Fruit fly (Drosophila melanogaster): ENCODE data around the gene eco.
A peak's percentile ranks its signal among the peaks of the same experiment; 100 is the strongest.

Gene eco

DNA sequence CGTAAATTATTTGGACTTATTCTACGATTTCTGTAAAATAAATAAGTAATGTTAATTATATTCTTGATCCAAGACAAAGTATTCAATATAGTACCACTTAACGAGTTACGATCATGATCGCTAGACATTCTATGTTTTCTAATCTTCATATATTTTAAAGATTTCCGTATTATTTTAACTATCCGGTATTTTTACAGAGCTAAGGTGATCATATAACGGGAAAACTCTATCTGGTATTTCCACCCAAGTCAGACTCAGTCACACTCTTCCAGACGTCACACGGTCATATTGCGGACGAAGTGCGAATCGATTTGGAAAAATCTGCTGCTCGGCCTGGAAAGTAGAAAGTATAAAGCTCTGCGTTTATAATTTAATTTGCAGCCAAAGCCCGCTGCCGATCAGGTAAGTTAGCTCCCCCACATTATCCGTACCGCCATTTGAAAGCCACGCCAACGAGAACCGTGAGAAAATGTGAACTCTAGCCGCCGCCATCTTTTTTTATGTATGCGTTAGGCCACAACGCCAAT is at the start of gene eco, which contains the start of gene lark:
Gene eco (minus strand): TSS at position 125 of the 527 bp plus-strand sequence.
Gene lark (plus strand): TSS at position 51 of the 527 bp plus-strand sequence.
- peak; percentile 32 for TF ChIP-seq CG17801 (GFP tag; optimal IDR thresholded peaks at IDR 0.05; ENCODE audit: partially characterized antibody)

DNA sequence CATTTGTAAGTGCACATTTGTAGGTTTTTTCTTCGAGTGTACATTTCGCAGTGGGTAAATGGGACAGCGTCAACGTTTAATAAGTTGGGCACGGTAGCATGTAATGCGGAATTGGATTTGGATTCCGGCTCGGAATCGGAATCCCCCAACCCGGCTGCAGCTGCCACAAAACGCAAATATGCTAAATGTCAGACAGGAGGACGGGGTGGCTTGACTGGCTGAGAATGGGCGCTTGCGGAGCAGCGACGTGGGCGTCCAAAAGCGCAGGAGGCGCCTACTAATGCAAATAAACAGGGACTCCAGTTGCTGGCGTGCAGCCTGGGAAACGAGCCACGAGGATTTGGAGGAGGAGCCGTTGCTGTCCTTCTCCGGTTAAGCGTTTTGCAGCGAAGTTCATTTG is 48.7 kb upstream of the eco start, which contains the start of gene CG8564:
Gene CG8564 (minus strand): TSS at position 101 of the 400 bp plus-strand sequence.
- TF ChIP-seq CG17801 (GFP tag; optimal IDR thresholded peaks at IDR 0.05; ENCODE audit: partially characterized antibody) = no peak

DNA sequence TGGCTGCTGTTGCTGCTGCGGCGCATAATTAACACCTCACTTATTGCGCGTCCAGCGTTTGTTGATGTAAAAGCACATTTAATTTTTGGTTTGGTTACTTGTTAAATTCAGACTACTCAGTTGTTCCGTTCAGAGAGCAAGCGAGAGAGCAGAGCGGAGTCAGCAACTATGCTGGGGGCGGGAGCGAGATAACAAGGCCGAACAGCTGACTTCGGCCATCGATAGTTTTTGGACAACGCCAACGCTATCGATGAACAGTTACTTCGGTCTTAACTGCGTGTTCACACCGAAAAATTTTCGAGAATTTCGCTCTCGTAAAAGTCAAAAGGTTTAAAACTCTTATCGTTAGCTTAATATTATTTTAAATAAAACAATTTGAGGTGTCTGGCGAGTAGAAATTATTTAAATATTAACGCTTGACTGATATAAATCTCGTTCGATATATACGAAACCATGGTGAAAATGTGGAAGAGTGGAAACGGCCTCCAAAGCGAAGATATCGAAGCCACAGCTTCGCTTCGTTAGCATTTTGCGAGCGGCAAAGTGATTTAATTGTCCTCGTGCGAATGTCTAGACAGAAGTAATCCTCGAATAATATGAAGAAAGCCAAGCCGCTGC is 42.3 kb upstream of the eco start, which contains the start of the genes SMSr and smid:
Gene SMSr (minus strand): TSS at position 116 of the 618 bp plus-strand sequence.
Gene smid (plus strand): TSS at position 256 of the 618 bp plus-strand sequence.
- peak; percentile 26 for TF ChIP-seq CG17801 (GFP tag; optimal IDR thresholded peaks at IDR 0.05; ENCODE audit: partially characterized antibody)

DNA sequence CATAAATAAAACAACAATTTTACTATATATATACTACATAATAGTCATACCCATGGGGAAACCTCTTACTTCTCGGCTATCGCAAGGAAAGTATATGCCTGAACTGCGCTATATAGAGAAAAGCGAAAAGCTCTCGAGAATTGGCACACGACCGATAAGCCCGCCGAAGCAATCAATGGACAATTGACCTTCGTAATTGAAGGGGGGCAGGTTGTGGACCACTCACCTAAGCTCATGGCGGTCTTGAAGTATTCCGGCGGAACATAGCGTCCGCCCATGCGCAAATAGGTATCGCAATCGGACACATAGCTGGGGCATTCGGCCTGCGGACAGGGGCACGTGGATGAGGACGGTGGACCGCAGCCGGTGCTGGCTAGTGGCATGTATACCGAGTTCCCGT is 41.3 kb upstream of the eco start:
- no peak for TF ChIP-seq CG17801 (GFP tag; optimal IDR thresholded peaks at IDR 0.05; ENCODE audit: partially characterized antibody)

DNA sequence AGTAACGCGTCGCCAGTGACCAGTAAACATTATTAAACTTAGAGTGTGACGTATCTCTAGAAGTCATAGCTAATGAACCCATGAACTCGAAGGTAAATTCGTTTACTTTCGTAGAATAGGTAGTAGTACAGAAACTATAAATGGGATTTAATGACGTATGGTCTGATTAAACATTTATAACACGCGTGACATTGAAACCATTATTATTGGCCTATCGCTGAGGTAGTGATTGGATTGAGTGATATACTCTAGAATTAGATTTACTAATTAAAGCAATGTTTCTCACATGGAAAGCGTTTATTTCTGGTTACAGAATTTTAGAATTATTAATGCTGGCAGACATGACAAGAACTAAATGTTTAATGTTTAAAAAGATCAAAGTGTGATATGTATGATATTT is 37.7 kb upstream of the eco start:
- no peak for TF ChIP-seq CG17801 (GFP tag; optimal IDR thresholded peaks at IDR 0.05; ENCODE audit: partially characterized antibody)

DNA sequence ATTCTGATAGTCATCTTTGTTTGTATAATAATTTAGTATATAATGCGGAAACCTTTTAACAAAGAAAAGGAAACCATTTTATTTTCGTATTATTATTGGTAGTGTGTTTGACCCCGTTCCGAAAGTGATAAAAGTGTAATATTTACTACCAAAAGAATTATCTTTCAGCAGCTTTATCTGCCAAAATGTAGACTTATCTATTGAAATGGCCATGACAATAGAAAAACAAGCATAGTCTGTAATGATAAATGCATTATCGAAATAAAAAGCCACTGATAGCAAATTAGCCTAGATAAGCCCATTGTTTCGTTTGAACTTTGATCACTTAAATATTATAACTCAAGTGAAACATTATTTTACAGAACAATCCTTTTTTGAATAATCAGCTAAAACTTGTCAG is 37.0 kb upstream of the eco start:
- no peak for TF ChIP-seq CG17801 (GFP tag; optimal IDR thresholded peaks at IDR 0.05; ENCODE audit: partially characterized antibody)

DNA sequence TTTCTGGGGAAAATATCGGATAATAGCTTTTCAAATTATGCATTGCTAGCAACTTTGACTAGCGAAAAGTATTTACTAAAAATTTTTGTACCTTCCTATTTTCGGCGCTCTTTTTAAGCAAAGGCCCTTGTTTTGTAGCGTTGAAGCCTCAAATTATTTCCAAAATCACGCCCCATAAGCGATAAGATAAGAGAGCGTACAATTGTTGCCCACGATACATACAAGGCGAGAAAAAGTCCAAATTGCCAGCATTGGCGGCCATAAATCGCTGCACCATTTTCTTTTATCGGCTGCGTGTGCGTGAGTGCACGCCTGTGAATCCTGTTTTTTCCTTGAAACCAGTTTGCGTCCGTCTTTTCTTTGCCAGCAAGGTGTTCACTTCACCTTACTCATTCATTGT is 32.1 kb upstream of the eco start:
- TF ChIP-seq CG17801 (GFP tag; optimal IDR thresholded peaks at IDR 0.05; ENCODE audit: partially characterized antibody) = no peak

DNA sequence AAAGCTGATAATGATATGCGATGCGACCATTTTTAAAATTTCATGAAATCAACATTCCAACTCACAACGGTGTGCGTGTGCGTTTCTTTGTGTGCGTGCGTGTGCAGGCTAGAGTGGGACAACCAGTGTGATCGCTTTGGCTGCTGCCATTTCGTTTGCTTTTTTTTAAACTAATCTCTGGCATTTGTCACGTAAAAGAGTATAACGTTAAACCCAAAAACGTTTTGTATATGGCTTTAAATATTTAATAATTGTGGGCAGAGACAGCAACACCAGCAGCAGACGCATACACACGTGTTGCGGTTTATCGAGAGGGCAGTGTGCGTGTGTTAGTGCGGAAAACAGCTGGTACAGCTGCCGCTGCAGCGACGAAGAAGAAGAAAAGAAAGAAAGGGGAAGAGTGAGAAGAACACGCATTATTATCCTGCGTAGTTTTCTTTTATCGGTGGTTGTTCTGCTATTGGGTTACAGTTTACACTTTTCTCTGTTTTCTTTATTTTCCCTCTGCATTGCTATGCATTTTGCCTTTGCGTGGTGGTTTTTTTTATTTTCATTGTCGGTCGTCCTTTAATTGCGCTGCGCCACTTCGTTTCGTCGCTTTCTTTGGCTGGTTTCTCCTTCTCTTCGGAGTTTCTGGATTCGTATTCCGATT is 31.2 kb upstream of the eco start:
- TF ChIP-seq CG17801 (GFP tag; optimal IDR thresholded peaks at IDR 0.05; ENCODE audit: partially characterized antibody) = no peak

DNA sequence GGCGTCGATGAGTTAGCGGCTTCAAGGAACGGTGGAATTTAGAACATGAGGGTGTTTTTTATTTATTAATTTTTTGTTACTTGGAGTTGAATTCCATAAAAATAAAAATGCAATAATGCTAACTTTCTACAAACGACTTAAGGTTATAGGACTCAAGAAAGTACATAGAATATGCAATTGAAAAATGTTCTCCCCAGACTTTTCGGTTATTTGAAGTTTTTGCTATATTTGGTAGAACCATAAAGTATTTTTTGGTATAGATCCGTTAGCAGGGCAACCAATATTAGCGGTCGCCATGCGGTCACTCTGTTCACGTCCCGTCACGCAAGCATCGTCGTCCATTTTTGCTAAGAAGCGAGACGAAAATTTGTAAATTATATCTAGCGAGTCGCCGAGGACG is 30.4 kb upstream of the eco start, which contains the start of gene akirin:
Gene akirin (plus strand): TSS at position 301 of the 400 bp plus-strand sequence.
- TF ChIP-seq CG17801 (GFP tag; optimal IDR thresholded peaks at IDR 0.05; ENCODE audit: partially characterized antibody) = no peak

DNA sequence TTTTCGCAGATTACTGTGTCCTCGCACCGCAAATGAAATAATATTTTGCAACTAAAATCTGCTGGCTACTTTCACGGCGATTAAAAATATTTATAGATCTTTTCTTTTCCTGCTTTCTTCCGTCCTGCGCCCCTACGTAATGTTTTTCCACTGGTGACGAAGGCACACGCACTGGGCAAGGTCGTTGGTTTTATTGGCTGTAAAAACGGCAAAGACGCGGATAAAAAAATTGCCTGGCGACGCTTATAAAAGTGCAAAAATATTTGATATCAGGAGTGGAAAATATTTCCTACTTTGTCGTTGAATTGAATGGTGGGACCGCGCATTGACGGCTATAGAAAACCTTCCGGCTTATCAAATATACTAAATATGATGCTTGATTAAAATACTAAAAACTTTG is 29.8 kb upstream of the eco start, which contains the start of gene Sh3beta:
Gene Sh3beta (minus strand): TSS at position 327 of the 400 bp plus-strand sequence.
- TF ChIP-seq CG17801 (GFP tag; optimal IDR thresholded peaks at IDR 0.05; ENCODE audit: partially characterized antibody) = no peak

DNA sequence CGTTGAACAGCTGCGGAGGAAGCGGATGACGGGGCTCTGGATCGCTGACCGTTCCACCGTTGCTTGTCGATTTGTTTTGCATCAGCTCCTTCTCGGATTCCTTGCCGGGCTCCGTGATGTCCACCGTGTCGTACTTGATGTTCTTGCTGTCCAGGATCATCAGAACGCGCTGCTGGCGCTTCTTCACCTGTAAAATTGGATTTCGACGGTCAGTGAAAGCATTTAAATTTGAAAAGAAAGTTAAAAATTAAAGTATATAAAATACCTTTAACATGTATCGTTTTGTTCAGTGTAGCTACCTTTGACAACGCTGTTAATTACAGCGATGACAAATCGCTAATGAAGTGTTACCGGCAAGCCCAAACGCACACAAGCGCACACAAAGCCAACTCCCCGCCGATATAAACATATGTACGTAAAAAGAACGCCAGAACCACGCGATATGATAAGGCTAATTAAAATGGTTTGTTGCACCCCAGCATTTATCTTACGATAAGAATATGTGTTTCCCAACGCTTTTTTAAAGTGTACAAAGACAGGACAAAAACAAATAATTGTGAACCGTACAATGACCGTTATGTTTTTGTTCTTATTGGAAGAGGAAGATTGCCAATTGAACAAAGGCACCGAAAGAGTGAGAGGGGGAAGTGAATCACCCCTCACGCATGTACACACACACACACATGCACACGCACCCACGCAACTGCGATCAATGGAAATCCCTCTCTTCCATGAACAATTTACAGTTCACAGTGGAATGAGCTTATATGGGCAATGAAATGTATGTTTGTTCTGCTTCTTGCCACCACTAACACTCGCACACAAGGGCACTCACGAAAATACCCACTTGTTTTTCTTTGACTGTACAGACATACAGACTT is 28.9 kb upstream of the eco start:
- TF ChIP-seq CG17801 (GFP tag; optimal IDR thresholded peaks at IDR 0.05; ENCODE audit: partially characterized antibody) = peak; percentile 19

DNA sequence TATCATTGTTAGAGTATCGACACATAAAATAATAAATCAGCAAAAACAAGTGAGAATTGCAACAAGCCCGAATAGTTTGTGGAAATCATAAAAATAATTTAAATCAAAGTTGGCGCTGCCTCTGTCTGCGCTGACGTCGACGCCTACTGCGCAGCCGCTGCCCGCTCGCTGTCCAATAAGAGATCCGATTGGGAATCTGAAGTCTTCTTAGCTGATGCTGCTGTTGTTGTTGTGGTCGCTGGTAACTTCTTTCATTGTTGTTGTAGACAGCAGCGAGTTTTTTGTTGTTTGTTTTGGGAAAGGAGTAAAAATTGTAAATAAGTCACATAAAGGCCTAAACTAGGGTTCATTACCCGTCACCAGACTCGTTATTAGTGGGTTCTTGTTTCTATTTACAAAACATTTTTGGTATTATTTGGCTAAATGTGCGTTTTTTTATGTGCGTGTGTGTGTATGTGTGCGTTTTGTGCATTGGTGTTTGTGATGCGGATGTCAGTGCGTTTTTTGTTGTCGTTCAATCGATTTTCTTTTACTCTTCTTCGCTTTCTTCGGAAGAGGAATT is 25.7 kb upstream of the eco start:
- no peak for TF ChIP-seq CG17801 (GFP tag; optimal IDR thresholded peaks at IDR 0.05; ENCODE audit: partially characterized antibody)

DNA sequence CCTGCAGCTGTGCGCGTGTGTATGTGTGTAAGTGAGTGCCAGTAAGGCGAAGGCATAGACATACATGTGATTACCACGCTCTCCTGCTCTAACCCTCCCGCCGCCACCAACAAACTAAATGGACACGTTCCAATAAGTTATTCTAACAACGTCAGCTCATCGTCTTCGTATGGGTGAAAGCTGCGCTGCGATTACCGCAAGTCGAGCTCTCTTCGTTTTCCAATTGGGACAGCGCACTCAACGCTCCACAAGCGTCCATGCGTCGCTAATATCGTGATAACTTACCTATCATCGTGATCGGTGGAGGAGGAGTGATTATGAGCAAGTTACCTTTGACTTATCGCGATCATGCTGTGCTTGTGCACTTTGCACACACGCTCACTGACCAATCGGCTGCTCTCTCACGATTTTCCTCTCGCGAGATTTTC is 22.0 kb upstream of the eco start:
- no peak for TF ChIP-seq CG17801 (GFP tag; optimal IDR thresholded peaks at IDR 0.05; ENCODE audit: partially characterized antibody)

DNA sequence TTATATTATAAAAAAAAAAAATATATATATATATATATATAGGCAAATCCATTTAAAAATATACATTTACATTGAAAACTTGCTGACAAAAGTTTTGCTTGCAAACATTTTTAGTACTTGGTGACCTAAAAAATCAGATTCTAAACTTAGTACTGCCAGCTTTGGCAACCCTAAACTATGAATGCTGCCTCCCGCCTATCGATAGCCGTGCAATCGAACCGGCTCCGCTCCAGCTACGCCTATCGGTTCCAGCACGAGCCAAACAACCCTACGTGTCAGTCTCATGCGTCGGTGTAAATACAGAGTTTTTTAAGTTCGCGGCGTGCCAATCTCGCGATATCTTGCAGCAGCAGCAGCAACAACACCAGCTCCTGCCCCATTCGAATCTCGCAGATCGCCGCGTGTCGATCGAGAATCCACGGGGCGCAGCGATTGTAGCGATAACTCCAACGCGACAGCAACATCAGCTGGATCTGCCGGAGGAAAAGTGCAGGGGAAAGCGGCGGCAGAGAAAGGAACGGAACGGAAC is 21.2 kb upstream of the eco start, which contains the start of gene Sec63:
Gene Sec63 (plus strand): TSS at position 238 of the 529 bp plus-strand sequence.
- TF ChIP-seq CG17801 (GFP tag; optimal IDR thresholded peaks at IDR 0.05; ENCODE audit: partially characterized antibody) = no peak
